Fruit fly (Drosophila melanogaster) Kc167 (cell line): ENCODE results near the gene CG8372.

Source experiments
- insv ChIP-seq: fragments of >200 bp; optimal IDR thresholded peaks from 3 replicates; lab custom pipeline; 2018; ENCODE audit warnings: missing external identifiers
- ttk ChIP-seq: sonication (Bioruptor generic); optimal IDR thresholded peaks from 2 replicates; lab custom pipeline; 2017; ENCODE audit warnings: missing external identifiers

dm6 chr2L:8239712-8240245 is 27.1 kb upstream of the CG8372 start, which contains the start of gene Pvr:
- TF ChIP-seq insv, result no peak
- no peak for TF ChIP-seq ttk (lab: Kevin White, UChicago)
